Fruit fly (Drosophila melanogaster) S2 (cell line): Measurements from ENCODE around the gene CG10553.

Source experiments
- CG8478 ChIP-seq: fragments of >200 bp; optimal IDR thresholded peaks from 2 replicates; lab custom pipeline; 2018
- CTCF ChIP-seq, 2 experiments: fragments of >200 bp; optimal IDR thresholded peaks; 2 replicates each; lab custom pipeline; 2018

DNA sequence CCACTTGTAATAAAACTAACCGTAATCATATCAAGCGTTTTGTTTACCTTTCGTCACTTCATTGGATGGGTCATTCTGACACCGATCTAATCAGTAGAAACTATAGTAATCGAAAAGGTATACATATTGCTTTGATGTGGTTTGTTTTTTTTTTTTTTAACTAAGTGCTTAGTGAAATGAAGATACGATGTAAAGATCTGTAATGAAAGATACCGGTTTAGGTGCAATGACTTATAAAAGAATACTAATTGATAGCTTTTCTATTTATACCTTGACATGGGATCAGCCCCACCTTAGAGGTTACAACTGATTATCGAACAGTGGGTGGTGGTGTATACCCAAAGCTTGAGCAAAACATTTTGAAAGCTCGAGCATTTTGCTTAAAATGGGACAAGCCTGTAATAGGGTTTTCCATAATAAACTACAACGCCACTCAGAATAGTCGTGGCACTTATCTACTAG lies 34.7 kb downstream of the CG10553 start, which contains the start of gene CG31300:
- TF ChIP-seq CG8478 (lab: Kevin White, UChicago) (no peak), CTCF (optimal IDR thresholded peaks at IDR 0.05; lab: Kevin White, UChicago) (no peak)
